Fruit fly (Drosophila melanogaster): ENCODE data around the gene Flo2.

The Flo2 gene

dm6 chrX:14952845-14953720 is 113.9 kb downstream of the Flo2 start, which contains the start of gene pdgy (continued):
- peak; percentile 23 for TF ChIP-seq scrt (GFP tag; optimal IDR thresholded peaks at IDR 0.05)
- TF ChIP-seq ttk (GFP tag; IDR thresholded peaks at IDR 0.05), result 0 out of 2 replicates have a peak, but pooled peaks have one; percentile 14
- TF ChIP-seq CG4404 (GFP tag; IDR thresholded peaks at IDR 0.05), result no peak
- no peak for TF ChIP-seq CG15696 (tag; optimal IDR thresholded peaks at IDR 0.05)
- no peak for TF ChIP-seq CG3838 (GFP tag; optimal IDR thresholded peaks at IDR 0.05)
- TF ChIP-seq Rfx (GFP tag; IDR thresholded peaks at IDR 0.05), result peak; percentile 30; the same call in 1 of the 2 replicates
- 0 out of 3 replicates have a peak, but pooled peaks have one; percentile 30 for TF ChIP-seq CG16813 (GFP tag; IDR thresholded peaks at IDR 0.05; ENCODE audit: partially characterized antibody)
- no peak for TF ChIP-seq CG8290 (GFP tag; optimal IDR thresholded peaks at IDR 0.05)
- peak in 1 of 2 experiments; percentile 55 for TF ChIP-seq CG8290 (tag; optimal IDR thresholded peaks at IDR 0.05)
- TF ChIP-seq CG10431 (GFP tag; optimal IDR thresholded peaks at IDR 0.05), result peak; percentile 40
- peak; percentile 70 for TF ChIP-seq crol (GFP tag; IDR thresholded peaks at IDR 0.05)
- TF ChIP-seq Ptx1 (GFP tag; IDR thresholded peaks at IDR 0.05), result 0 out of 2 replicates have a peak, but pooled peaks have one; percentile 14
- no peak for TF ChIP-seq CG1647 (GFP tag; optimal IDR thresholded peaks at IDR 0.05)
- TF ChIP-seq CG9437 (GFP tag; optimal IDR thresholded peaks at IDR 0.05), result peak; percentile 51
- peak; percentile 31 for TF ChIP-seq CG10543 (GFP tag; optimal IDR thresholded peaks at IDR 0.05)
- no peak for TF ChIP-seq unpg (GFP tag; optimal IDR thresholded peaks at IDR 0.05)
- TF ChIP-seq pros (GFP tag; optimal IDR thresholded peaks at IDR 0.05), result peak; percentile 95
- peak; percentile 10 for TF ChIP-seq CG9727 (GFP tag; optimal IDR thresholded peaks at IDR 0.05)
- no peak for TF ChIP-seq NfI (GFP tag; optimal IDR thresholded peaks at IDR 0.05)
- peak; percentile 76 for TF ChIP-seq oc (tag; optimal IDR thresholded peaks at IDR 0.05)
- no peak for TF ChIP-seq Fer3 (tag; optimal IDR thresholded peaks at IDR 0.05)
- TF ChIP-seq Med (GFP tag), result peak; percentile 88
- peak; percentile 33 for TF ChIP-seq CG12769 (tag; optimal IDR thresholded peaks at IDR 0.05)
- TF ChIP-seq CG17361 (GFP tag; IDR thresholded peaks at IDR 0.05), result peak; percentile 54; the same call in 1 of the 3 replicates
- peak; percentile 43; the same call in 1 of the 3 replicates for TF ChIP-seq sr (GFP tag; IDR thresholded peaks at IDR 0.05)
- TF ChIP-seq zf30C (GFP tag; optimal IDR thresholded peaks at IDR 0.05), result peak; percentile 34
- TF ChIP-seq ewg (GFP tag; optimal IDR thresholded peaks at IDR 0.05), result peak; percentile 24
- TF ChIP-seq CG7556 (GFP tag; optimal IDR thresholded peaks at IDR 0.05), result peak; percentile 7
- no peak for TF ChIP-seq CG32772 (GFP tag; IDR thresholded peaks at IDR 0.05)
- peak; percentile 34 to 68 for TF ChIP-seq Trl (optimal IDR thresholded peaks at IDR 0.05)
- TF ChIP-seq Trl (GFP tag; optimal IDR thresholded peaks at IDR 0.05), result no peak
- TF ChIP-seq bowl (GFP tag; IDR thresholded peaks at IDR 0.05), result 0 out of 2 replicates have a peak, but pooled peaks have one; percentile 21
- TF ChIP-seq kah (GFP tag; optimal IDR thresholded peaks at IDR 0.05), result peak; percentile 25
- TF ChIP-seq chinmo (GFP tag; IDR thresholded peaks at IDR 0.05; ENCODE audit: partially characterized antibody), result peak; percentile 80; the same call in 1 of the 4 replicates
- no peak for TF ChIP-seq CG1233 (GFP tag; optimal IDR thresholded peaks at IDR 0.05)
- TF ChIP-seq CG13894 (tag; optimal IDR thresholded peaks at IDR 0.05), result peak; percentile 18
- peak; percentile 65 for TF ChIP-seq chm (GFP tag; IDR thresholded peaks at IDR 0.05)
- peak; percentile 12 for TF ChIP-seq her (GFP tag; optimal IDR thresholded peaks at IDR 0.05)
- no peak for TF ChIP-seq CG15073 (GFP tag; optimal IDR thresholded peaks at IDR 0.05)
- TF ChIP-seq CG1529 (GFP tag; optimal IDR thresholded peaks at IDR 0.05), result no peak
- TF ChIP-seq CG6254 (GFP tag; optimal IDR thresholded peaks at IDR 0.05), result peak; percentile 24
